Worm (Caenorhabditis elegans) whole organism, L4/young adult: ENCODE results near the gene K10B2.4.
A peak's percentile ranks its signal among the peaks of the same experiment; 100 is the strongest.

ENCODE experiments used
- W03F9.2 ChIP-seq: fragments of 150-350 bp; optimal IDR thresholded peaks from 2 replicates; lab custom pipeline; 2014; ENCODE audit warnings: missing biosample characterization, missing genetic modification characterization
- dao-5 ChIP-seq: sonication (generic microtip); optimal IDR thresholded peaks from 2 replicates; lab custom pipeline; 2016; ENCODE audit warnings: missing genotype, missing genetic modification characterization, moderate library complexity, missing compliant biosample characterization
- him-1 ChIP-seq: sonication (generic microtip); optimal IDR thresholded peaks from 2 replicates; lab custom pipeline; 2016; ENCODE audit warnings: missing genotype, missing genetic modification reagents, missing genetic modification characterization, missing compliant biosample characterization

The K10B2.4 gene

ce11 chrII:6349968-6350367 lies 10.8 kb downstream of the K10B2.4 start:
- TF ChIP-seq him-1 (tag; lab: Kevin White, UChicago): no peak
- no peak for TF ChIP-seq W03F9.2 (tag; lab: Kevin White, UChicago)

ce11 chrII:6348360-6348759 lies 12.4 kb downstream of the K10B2.4 start:
- TF ChIP-seq dao-5 (tag; lab: Kevin White, UChicago): peak; percentile 78
- TF ChIP-seq W03F9.2 (tag; lab: Kevin White, UChicago): peak; percentile 66
- peak; percentile 18 for TF ChIP-seq him-1 (tag; lab: Kevin White, UChicago)

DNA sequence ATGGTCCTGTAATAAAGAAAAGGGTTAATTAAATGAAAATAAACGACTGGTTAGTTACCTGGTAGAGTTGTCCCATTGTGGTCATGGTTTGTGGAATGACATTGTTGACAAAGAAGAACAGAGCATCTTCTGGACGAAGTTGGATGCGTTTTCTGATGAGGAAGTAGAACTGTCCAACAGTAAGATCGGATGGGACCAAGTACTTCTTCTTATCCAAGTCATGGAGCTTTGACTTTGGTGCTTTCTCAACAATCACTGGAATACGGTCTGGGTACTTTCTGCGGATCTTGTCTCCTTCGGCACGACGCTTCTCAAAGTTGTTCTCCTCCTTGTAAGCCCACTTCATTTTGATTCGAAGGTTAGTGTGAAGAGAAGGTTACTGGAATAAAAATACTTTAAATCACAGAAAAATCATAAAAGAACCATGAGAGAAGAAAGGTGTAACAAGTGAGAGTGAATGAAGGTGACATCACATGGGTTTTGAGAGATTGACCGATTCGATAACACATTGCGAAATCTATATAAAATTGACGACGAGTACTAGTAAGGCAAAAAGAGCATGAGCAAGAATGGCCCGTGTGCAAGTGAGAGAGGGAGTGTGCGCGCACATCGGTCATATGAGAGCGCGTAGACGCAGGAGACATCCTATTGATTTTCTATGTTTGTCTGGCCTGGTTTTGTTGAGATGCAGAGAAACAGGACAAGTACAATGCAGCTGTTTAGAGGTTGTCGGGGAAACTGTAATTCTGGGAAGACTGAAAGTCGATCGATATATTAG lies 13.2 kb downstream of the K10B2.4 start, which contains the start of gene lgg-1:
TSS of gene lgg-1 (minus strand) at position 379 of the 778 bp plus-strand sequence.
- no peak for TF ChIP-seq W03F9.2 (tag; lab: Kevin White, UChicago)
- TF ChIP-seq him-1 (tag; lab: Kevin White, UChicago): no peak
- no peak for TF ChIP-seq dao-5 (tag; lab: Kevin White, UChicago)

- TF ChIP-seq him-1 (tag; lab: Kevin White, UChicago) (no peak), W03F9.2 (tag; lab: Kevin White, UChicago) (no peak), dao-5 (tag; lab: Kevin White, UChicago) (no peak)
Observed at ce11 chrII:6346551-6347079, 14.1 kb downstream of the K10B2.4 start.

DNA sequence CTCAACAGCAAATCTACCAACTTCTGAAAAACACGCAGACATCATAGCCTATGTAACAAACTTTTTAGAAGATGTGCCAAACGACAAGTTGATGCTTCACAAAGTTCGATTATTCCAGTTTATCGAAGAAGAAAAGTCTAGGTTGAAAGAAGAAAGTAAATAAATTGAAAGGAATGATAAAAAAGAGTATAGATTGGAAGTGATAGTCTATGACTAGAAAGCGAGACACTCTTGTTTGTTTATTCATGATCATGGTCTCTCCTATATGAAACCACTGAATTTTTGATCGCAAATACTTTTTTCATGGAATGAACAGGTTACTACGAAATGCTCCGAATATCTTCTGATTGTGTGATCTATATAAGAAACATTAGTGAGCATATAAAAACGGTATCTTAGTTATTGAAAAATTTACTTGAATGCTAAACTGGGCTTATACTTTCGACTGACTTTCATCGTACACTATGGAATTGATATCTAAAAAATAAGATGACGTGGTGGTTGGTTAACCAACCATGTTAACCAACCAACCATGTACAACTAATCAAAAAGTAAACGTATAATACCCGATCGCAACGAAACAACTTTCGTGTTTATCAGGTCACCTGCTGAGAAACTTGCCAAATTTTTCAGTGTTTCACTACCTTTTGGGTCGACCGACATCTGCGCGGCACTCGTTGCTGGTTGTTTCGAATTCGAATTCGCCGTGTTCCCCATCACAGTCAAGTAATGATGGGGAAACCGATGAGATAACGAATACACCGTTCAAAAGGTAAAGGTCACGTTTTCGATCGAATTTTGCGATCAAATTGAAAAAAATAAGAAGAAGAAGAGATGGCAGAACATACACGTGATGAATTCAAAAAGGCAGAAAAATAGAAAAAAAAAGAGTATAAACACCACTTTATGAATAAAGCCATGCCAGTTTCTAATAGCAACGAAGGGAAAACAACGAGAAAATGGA lies 15.3 kb downstream of the K10B2.4 start, which contains the start of gene C32D5.8:
TSS of gene C32D5.8 (minus strand) at position 770 of the 964 bp plus-strand sequence.
- TF ChIP-seq him-1 (tag; lab: Kevin White, UChicago) (no peak), dao-5 (tag; lab: Kevin White, UChicago) (no peak), W03F9.2 (tag; lab: Kevin White, UChicago) (no peak)

- TF ChIP-seq him-1 (tag; lab: Kevin White, UChicago): no peak
- no peak for TF ChIP-seq dao-5 (tag; lab: Kevin White, UChicago)
- no peak for TF ChIP-seq W03F9.2 (tag; lab: Kevin White, UChicago)
Observed at ce11 chrII:6344513-6344912, 16.2 kb downstream of the K10B2.4 start.

DNA sequence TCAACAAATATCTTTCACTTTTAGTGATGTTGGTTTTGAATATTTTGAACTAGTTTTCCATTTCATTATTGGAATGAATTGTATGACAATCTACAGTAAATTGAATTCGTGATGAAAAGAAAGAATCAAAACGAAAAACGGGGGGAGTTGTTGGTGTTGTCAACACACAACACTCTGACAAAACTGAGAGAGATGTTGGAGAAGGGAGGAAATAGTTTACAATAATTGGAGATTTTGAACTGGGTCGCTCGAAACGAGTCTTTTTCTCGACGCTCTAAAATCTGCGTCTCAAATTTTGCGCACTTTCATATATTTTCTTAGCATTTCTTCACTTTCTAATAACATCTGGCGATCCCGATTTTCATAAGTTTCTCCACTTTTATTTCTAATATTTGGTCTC lies 16.9 kb downstream of the K10B2.4 start, which contains the start of gene txt-18:
TSS of gene txt-18 (plus strand) at position 180 of the 400 bp plus-strand sequence.
- TF ChIP-seq him-1 (tag; lab: Kevin White, UChicago) (no peak), dao-5 (tag; lab: Kevin White, UChicago) (no peak), W03F9.2 (tag; lab: Kevin White, UChicago) (no peak)

DNA sequence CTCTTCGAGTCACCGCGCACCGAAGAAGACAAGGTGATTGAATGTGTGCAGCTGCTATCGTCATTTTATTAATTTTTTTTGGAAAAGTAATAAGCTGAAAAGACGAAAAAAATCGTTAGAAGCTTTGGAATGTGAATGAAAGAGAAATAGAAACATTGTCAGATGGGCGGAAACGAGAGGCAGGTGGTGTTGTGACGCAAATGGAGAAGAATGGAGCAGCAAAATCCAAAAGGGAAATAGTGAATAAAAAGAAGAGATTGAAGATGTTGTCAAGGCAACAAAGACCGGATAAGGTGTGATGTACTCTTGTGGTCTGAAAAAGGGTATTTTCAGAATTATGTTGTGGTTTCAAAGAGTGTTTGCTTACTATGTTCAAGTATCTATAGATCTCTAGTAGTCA lies 18.3 kb downstream of the K10B2.4 start:
- no peak for TF ChIP-seq W03F9.2 (tag; lab: Kevin White, UChicago)
- no peak for TF ChIP-seq him-1 (tag; lab: Kevin White, UChicago)
- no peak for TF ChIP-seq dao-5 (tag; lab: Kevin White, UChicago)

DNA sequence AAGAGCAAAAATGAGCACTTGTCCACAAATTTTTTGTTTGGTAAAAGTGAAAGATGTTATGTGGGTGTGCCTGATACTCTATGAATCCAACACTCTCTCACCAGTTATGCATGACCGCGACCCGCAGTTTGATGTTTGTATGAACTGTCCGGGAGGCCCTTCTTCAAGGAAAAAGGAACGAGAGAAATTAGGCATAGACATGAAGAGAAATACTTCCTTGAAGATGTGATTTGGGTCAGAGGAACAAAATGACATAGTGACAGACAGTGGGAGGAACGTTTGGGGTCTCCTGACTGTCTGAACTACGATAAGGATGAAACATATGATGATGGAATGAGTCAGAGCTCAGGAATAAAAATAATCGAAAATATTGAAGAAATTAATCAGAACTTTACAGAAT lies 19.7 kb downstream of the K10B2.4 start:
- no peak for TF ChIP-seq him-1 (tag; lab: Kevin White, UChicago)
- TF ChIP-seq dao-5 (tag; lab: Kevin White, UChicago): no peak
- TF ChIP-seq W03F9.2 (tag; lab: Kevin White, UChicago): no peak

ce11 chrII:6339948-6340347 lies 20.8 kb downstream of the K10B2.4 start, which contains the start of gene C32D5.7:
C32D5.7 (minus strand) TSS chrII:6340048.
- TF ChIP-seq W03F9.2 (tag; lab: Kevin White, UChicago): no peak
- TF ChIP-seq him-1 (tag; lab: Kevin White, UChicago): no peak
- TF ChIP-seq dao-5 (tag; lab: Kevin White, UChicago): no peak

DNA sequence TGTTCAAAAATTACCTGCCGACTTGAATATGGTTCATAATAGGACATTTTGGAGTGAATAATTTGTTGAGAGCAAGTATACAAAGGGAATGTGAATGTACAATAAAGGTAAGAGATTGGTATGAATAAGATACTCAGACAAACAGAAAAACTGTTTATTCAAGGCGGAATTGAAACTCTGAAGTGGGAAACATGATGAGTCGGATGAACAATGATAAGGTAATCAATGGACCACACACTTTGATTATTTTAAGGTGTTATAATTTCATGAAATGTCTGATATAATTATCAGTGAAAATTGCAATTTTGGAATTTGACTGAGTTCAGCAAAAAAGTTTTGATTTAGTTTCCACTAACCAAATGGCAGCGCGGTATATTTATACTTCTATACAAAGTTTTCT lies 21.2 kb downstream of the K10B2.4 start:
- TF ChIP-seq him-1 (tag; lab: Kevin White, UChicago) (no peak), dao-5 (tag; lab: Kevin White, UChicago) (no peak), W03F9.2 (tag; lab: Kevin White, UChicago) (no peak)

ce11 chrII:6335358-6335757 lies 25.4 kb downstream of the K10B2.4 start, which contains the start of gene C32D5.14:
C32D5.14 (plus strand) TSS chrII:6335488.
- TF ChIP-seq W03F9.2 (tag; lab: Kevin White, UChicago) (no peak), dao-5 (tag; lab: Kevin White, UChicago) (no peak), him-1 (tag; lab: Kevin White, UChicago) (no peak)
